Fruit fly (Drosophila melanogaster): ENCODE data around the gene mamo.

DNA sequence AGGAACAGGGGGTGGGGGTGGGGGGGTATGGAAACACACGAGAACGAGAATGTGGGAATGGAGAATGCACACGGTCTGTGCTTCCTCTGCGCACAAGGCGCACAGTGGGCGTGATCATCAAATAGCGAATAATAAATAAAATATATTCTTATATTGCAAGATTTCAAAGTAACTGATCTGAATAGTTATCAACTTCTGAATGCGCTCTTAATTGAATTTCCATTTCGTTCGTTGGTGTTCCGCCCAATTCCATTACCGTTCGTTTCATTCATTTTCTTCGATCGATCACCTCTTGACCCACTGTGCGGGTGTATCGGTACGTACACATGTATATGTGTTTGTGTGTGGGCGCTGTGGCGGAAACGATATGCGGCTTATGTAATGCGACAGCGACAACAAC, 54.1 kb downstream of the mamo start:
- no peak for TF ChIP-seq CG8478 (optimal IDR thresholded peaks at IDR 0.05)
- TF ChIP-seq EcR (GFP tag; optimal IDR thresholded peaks at IDR 0.05): no peak
